Worm (Caenorhabditis elegans) whole organism, young adult: ENCODE data around the gene C16D9.8.

ENCODE experiments used
- B0035.1 ChIP-seq: sonication (generic microtip); optimal IDR thresholded peaks from 2 replicates; lab custom pipeline; 2016; ENCODE audit warnings: missing genetic modification characterization, mild to moderate bottlenecking, missing compliant biosample characterization, missing genotype, missing genetic modification reagents
- B0261.1 ChIP-seq: sonication (generic microtip); optimal IDR thresholded peaks from 2 replicates; lab custom pipeline; 2016; ENCODE audit warnings: mild to moderate bottlenecking, missing genetic modification characterization, moderate library complexity, missing compliant biosample characterization
- D2030.7 ChIP-seq: fragments of 200-800 bp; sonication (Bioruptor generic); IDR thresholded peaks from 2 replicates; pipeline ENCODE4 v1.3.6; 2022; ENCODE audit warnings: missing genetic modification reagents, missing genetic modification characterization, missing compliant biosample characterization
- F22D6.2 ChIP-seq: sonication (generic microtip); optimal IDR thresholded peaks from 2 replicates; lab custom pipeline; 2016; ENCODE audit warnings: mild to moderate bottlenecking, missing genetic modification characterization, missing compliant biosample characterization
- F37B4.10 ChIP-seq: fragments of 200-800 bp; sonication (Bioruptor generic); IDR thresholded peaks from 2 replicates; pipeline ENCODE4 v1.3.6; 2022; ENCODE audit warnings: missing genetic modification characterization, missing compliant biosample characterization
- F39B2.1 ChIP-seq: fragments of 200-800 bp; sonication (Bioruptor generic); IDR thresholded peaks from 2 replicates; pipeline ENCODE4 v1.3.6; 2022; ENCODE audit warnings: missing genetic modification reagents, missing genetic modification characterization, missing compliant biosample characterization
- F57A8.1 ChIP-seq: fragments of 200-800 bp; sonication (Bioruptor generic); optimal IDR thresholded peaks from 2 replicates; lab custom pipeline; 2018; ENCODE audit warnings: mild to moderate bottlenecking, missing genetic modification characterization, moderate library complexity, missing compliant biosample characterization
- K11D2.4 ChIP-seq: fragments of 200-800 bp; sonication (Bioruptor generic); IDR thresholded peaks from 2 replicates; pipeline ENCODE4 v1.3.6; 2022; ENCODE audit warnings: missing genetic modification reagents, missing genetic modification characterization, missing compliant biosample characterization
- T07F8.4 ChIP-seq: sonication (generic microtip); optimal IDR thresholded peaks from 2 replicates; lab custom pipeline; 2016; ENCODE audit warnings: mild to moderate bottlenecking, missing genetic modification characterization, moderate library complexity, missing compliant biosample characterization
- Y53G8AR.9 ChIP-seq: fragments of 200-800 bp; sonication (Bioruptor generic); conservative IDR thresholded peaks from 2 replicates; pipeline ENCODE4 v1.3.6; 2022; ENCODE audit warnings: missing genetic modification reagents, missing genetic modification characterization, missing compliant biosample characterization
- Y56A3A.18 ChIP-seq: fragments of 200-800 bp; sonication (Bioruptor generic); IDR thresholded peaks from 2 replicates; pipeline ENCODE4 v1.3.6; 2022; ENCODE audit warnings: missing genetic modification reagents, missing genetic modification characterization, missing compliant biosample characterization
- Y67H2A.10 ChIP-seq: fragments of 200-800 bp; sonication (Bioruptor generic); conservative IDR thresholded peaks from 2 replicates; pipeline ENCODE4 v1.3.6; 2022; ENCODE audit warnings: missing genetic modification reagents, missing genetic modification characterization, missing compliant biosample characterization
- Y79H2A.3 ChIP-seq: fragments of 200-800 bp; sonication (Bioruptor generic); conservative IDR thresholded peaks from 2 replicates; pipeline ENCODE4 v1.3.6; 2022; ENCODE audit warnings: missing genetic modification reagents, missing genetic modification characterization, missing compliant biosample characterization
- ZK185.1 ChIP-seq: sonication (generic microtip); optimal IDR thresholded peaks from 2 replicates; lab custom pipeline; 2016; ENCODE audit warnings: mild to moderate bottlenecking, missing genetic modification characterization, missing compliant biosample characterization; ENCODE audit not compliant: poor library complexity, severe bottlenecking
- atf-7 ChIP-seq: sonication (generic microtip); optimal IDR thresholded peaks from 2 replicates; lab custom pipeline; 2017; ENCODE audit warnings: mild to moderate bottlenecking, missing genetic modification characterization, missing compliant biosample characterization
- athp-1 ChIP-seq: sonication (generic microtip); optimal IDR thresholded peaks from 2 replicates; lab custom pipeline; 2017; ENCODE audit warnings: mild to moderate bottlenecking, missing genetic modification characterization, missing compliant biosample characterization
- ccch-3 ChIP-seq: fragments of 200-800 bp; sonication (Bioruptor generic); optimal IDR thresholded peaks from 2 replicates; lab custom pipeline; 2018; ENCODE audit warnings: mild to moderate bottlenecking, missing genetic modification characterization, missing compliant biosample characterization
- ceh-40 ChIP-seq: fragments of 200-800 bp; sonication (Bioruptor generic); IDR thresholded peaks from 2 replicates; pipeline ENCODE4 v1.3.6; 2022; ENCODE audit warnings: missing genetic modification characterization, missing compliant biosample characterization
- ceh-58 ChIP-seq: fragments of 200-800 bp; sonication (Bioruptor generic); IDR thresholded peaks from 2 replicates; pipeline ENCODE4 v1.3.6; 2022; ENCODE audit warnings: missing genetic modification characterization, missing compliant biosample characterization
- die-1 ChIP-seq: sonication (generic microtip); optimal IDR thresholded peaks from 2 replicates; lab custom pipeline; 2016; ENCODE audit warnings: missing genotype, mild to moderate bottlenecking, missing genetic modification characterization, missing compliant biosample characterization
- dox-1 ChIP-seq: fragments of 200-800 bp; sonication (Bioruptor generic); IDR thresholded peaks from 2 replicates; pipeline ENCODE4 v1.3.6; 2022; ENCODE audit warnings: missing genetic modification reagents, missing genetic modification characterization, missing compliant biosample characterization
- dpff-1 ChIP-seq: sonication (generic microtip); optimal IDR thresholded peaks from 2 replicates; lab custom pipeline; 2017; ENCODE audit warnings: mild to moderate bottlenecking, missing genetic modification characterization, missing compliant biosample characterization
- dpl-1 ChIP-seq: fragments of 150-350 bp; optimal IDR thresholded peaks from 2 replicates; lab custom pipeline; 2014; ENCODE audit warnings: missing biosample characterization, missing genetic modification reagents, missing genetic modification characterization
- efl-1 ChIP-seq: fragments of 150-350 bp; optimal IDR thresholded peaks from 2 replicates; lab custom pipeline; 2014; ENCODE audit warnings: missing biosample characterization, missing genetic modification reagents, missing genetic modification characterization
- ets-4 ChIP-seq: fragments of 200-800 bp; sonication (Bioruptor generic); optimal IDR thresholded peaks from 2 replicates; lab custom pipeline; 2018; ENCODE audit warnings: mild to moderate bottlenecking, missing genetic modification characterization, missing compliant biosample characterization
- fkh-3 ChIP-seq: sonication (generic microtip); optimal IDR thresholded peaks from 2 replicates; lab custom pipeline; 2016; ENCODE audit warnings: mild to moderate bottlenecking, missing genetic modification characterization, missing compliant biosample characterization
- gei-17 ChIP-seq: fragments of 200-800 bp; sonication (Bioruptor generic); optimal IDR thresholded peaks from 2 replicates; lab custom pipeline; 2018; ENCODE audit warnings: mild to moderate bottlenecking, missing genetic modification characterization, missing compliant biosample characterization
- him-1 ChIP-seq: sonication (generic microtip); optimal IDR thresholded peaks from 2 replicates; lab custom pipeline; 2016; ENCODE audit warnings: missing genotype, missing genetic modification reagents, missing genetic modification characterization, missing compliant biosample characterization
- hmg-1.2 ChIP-seq: fragments of 200-800 bp; sonication (Bioruptor generic); IDR thresholded peaks from 2 replicates; pipeline ENCODE4 v1.3.6; 2022; ENCODE audit warnings: missing genetic modification reagents, missing genetic modification characterization, missing compliant biosample characterization
- lag-1 ChIP-seq: fragments of 200-800 bp; sonication (Bioruptor generic); IDR thresholded peaks from 2 replicates; pipeline ENCODE4 v1.3.6; 2022; ENCODE audit warnings: missing genetic modification reagents, missing genetic modification characterization, missing compliant biosample characterization
- lin-35 ChIP-seq, 3 experiments: fragments of 150-350 bp in 2 of 3; sonication (generic microtip) in 1 of 3; optimal IDR thresholded peaks; 2 replicates each; lab custom pipeline; 2014 to 2018; ENCODE audit warnings: missing biosample characterization in 3 of 3, missing genetic modification characterization in 3 of 3, missing genetic modification reagents in 3 of 3
- lin-40 ChIP-seq: sonication (generic microtip); optimal IDR thresholded peaks from 2 replicates; lab custom pipeline; 2016; ENCODE audit warnings: missing genetic modification characterization, mild to moderate bottlenecking, missing compliant biosample characterization, missing genotype, missing genetic modification reagents
- lin-54 ChIP-seq: fragments of 200-800 bp; sonication (Bioruptor generic); optimal IDR thresholded peaks from 2 replicates; lab custom pipeline; 2018; ENCODE audit warnings: mild to moderate bottlenecking, missing genetic modification characterization, missing compliant biosample characterization
- lir-1 ChIP-seq: fragments of 200-800 bp; sonication (Bioruptor generic); conservative IDR thresholded peaks from 2 replicates; pipeline ENCODE4 v1.3.6; 2022; ENCODE audit warnings: missing genetic modification reagents, missing genetic modification characterization, missing compliant biosample characterization
- madf-3 ChIP-seq: fragments of 200-800 bp; sonication (Bioruptor generic); IDR thresholded peaks from 2 replicates; pipeline ENCODE4 v1.3.6; 2022; ENCODE audit warnings: missing genetic modification reagents, missing genetic modification characterization, missing compliant biosample characterization
- madf-8 ChIP-seq: fragments of 200-800 bp; sonication (Bioruptor generic); conservative IDR thresholded peaks from 2 replicates; pipeline ENCODE4 v1.3.6; 2022; ENCODE audit warnings: missing genetic modification reagents, missing genetic modification characterization, missing compliant biosample characterization
- mcd-1 ChIP-seq: fragments of 200-800 bp; sonication (Bioruptor generic); IDR thresholded peaks from 2 replicates; pipeline ENCODE4 v1.3.6; 2022; ENCODE audit warnings: missing genetic modification reagents, missing genetic modification characterization, missing compliant biosample characterization
- mxl-1 ChIP-seq: sonication (generic microtip); optimal IDR thresholded peaks from 2 replicates; lab custom pipeline; 2016; ENCODE audit warnings: missing genetic modification characterization, missing compliant biosample characterization
- nfyb-1 ChIP-seq: fragments of 200-800 bp; sonication (Bioruptor generic); IDR thresholded peaks from 2 replicates; pipeline ENCODE4 v1.3.6; 2022; ENCODE audit warnings: missing genetic modification reagents, missing genetic modification characterization, missing compliant biosample characterization
- nhr-179 ChIP-seq: sonication (generic microtip); optimal IDR thresholded peaks from 2 replicates; lab custom pipeline; 2016; ENCODE audit warnings: mild to moderate bottlenecking, missing genetic modification characterization, missing compliant biosample characterization
- nhr-27 ChIP-seq: fragments of 200-800 bp; sonication (Bioruptor generic); optimal IDR thresholded peaks from 2 replicates; lab custom pipeline; 2018; ENCODE audit warnings: mild to moderate bottlenecking, missing genetic modification characterization, moderate library complexity, missing compliant biosample characterization
- nhr-80 ChIP-seq: sonication (generic microtip); optimal IDR thresholded peaks from 2 replicates; lab custom pipeline; 2016; ENCODE audit warnings: missing genetic modification characterization, missing compliant biosample characterization
- nhr-90 ChIP-seq: sonication (generic microtip); optimal IDR thresholded peaks from 2 replicates; lab custom pipeline; 2016; ENCODE audit warnings: missing genotype, mild to moderate bottlenecking, missing genetic modification characterization, missing compliant biosample characterization
- repo-1 ChIP-seq: sonication (generic microtip); optimal IDR thresholded peaks from 2 replicates; lab custom pipeline; 2017; ENCODE audit warnings: mild to moderate bottlenecking, missing genetic modification characterization, missing compliant biosample characterization
- rpc-1 ChIP-seq, 2 experiments: fragments of 150-350 bp in 1 of 2; sonication (generic microtip) in 1 of 2; optimal IDR thresholded peaks; 2 replicates each; lab custom pipeline; 2014 to 2018; ENCODE audit warnings: missing biosample characterization in 1 of 2, missing genetic modification characterization in 1 of 2, missing genetic modification reagents in 1 of 2, missing genotype in 1 of 2
- sdz-38 ChIP-seq: sonication (generic microtip); optimal IDR thresholded peaks from 2 replicates; lab custom pipeline; 2016; ENCODE audit warnings: missing genotype, missing genetic modification characterization, missing compliant biosample characterization
- tbx-9 ChIP-seq: sonication (generic microtip); optimal IDR thresholded peaks from 2 replicates; lab custom pipeline; 2016; ENCODE audit warnings: borderline replicate concordance, missing genetic modification characterization, inconsistent platforms, missing compliant biosample characterization
- unc-130 ChIP-seq: sonication (generic microtip); optimal IDR thresholded peaks from 2 replicates; lab custom pipeline; 2016; ENCODE audit warnings: missing genetic modification reagents, missing genetic modification characterization, missing compliant biosample characterization
- ztf-18 ChIP-seq: sonication (generic microtip); optimal IDR thresholded peaks from 2 replicates; lab custom pipeline; 2016; ENCODE audit warnings: missing genotype, mild to moderate bottlenecking, missing genetic modification characterization, missing compliant biosample characterization
- ztf-22 ChIP-seq: fragments of 200-800 bp; sonication (Bioruptor generic); optimal IDR thresholded peaks from 2 replicates; lab custom pipeline; 2018; ENCODE audit warnings: mild to moderate bottlenecking, missing genetic modification characterization, moderate library complexity, missing compliant biosample characterization

Gene C16D9.8

DNA sequence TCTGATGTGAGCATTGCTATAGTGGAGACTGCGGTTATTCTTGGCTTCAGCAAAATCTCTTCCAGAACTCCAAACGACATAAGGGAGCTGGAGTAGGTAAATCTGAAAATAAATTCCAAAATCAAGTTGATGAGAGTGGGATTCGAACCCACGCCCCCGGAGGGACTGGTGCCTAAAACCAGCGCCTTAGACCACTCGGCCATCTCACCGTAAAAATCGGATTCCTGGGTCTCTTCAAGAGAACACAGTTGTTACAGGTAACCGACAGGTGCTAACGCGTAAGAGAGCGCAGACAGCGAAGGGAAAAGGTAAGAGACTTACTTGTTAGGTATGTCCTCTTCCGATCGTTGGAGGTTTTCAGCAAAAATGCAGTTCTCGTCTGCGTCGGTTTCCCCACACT, 28.0 kb downstream of the C16D9.8 start (continued):
- TF ChIP-seq fkh-3 = no peak
- TF ChIP-seq nhr-90 (tag; lab: Kevin White, UChicago) = peak; percentile 66
- peak; percentile 43 for TF ChIP-seq ztf-18 (tag; lab: Kevin White, UChicago)
- no peak for TF ChIP-seq lag-1 (GFP tag; lab: Robert Waterston, UW)
- TF ChIP-seq ccch-3 = no peak
- TF ChIP-seq repo-1 (tag; lab: Kevin White, UChicago) = no peak
- TF ChIP-seq athp-1 (tag; lab: Kevin White, UChicago) = no peak
- no peak for TF ChIP-seq ceh-58 (GFP tag; lab: Robert Waterston, UW)
- TF ChIP-seq ceh-40 (GFP tag; lab: Robert Waterston, UW) = peak; percentile 58; the same call in 1 of the 2 replicates
- no peak for TF ChIP-seq Y79H2A.3 (GFP tag; lab: Robert Waterston, UW)
- TF ChIP-seq sdz-38 (tag; lab: Kevin White, UChicago) = no peak
- TF ChIP-seq nhr-179 = no peak
- TF ChIP-seq rpc-1 (optimal IDR thresholded peaks at IDR 0.05; lab: Kevin White, UChicago) = peak; percentile 67
- peak; percentile 74 for TF ChIP-seq rpc-1 (tag; optimal IDR thresholded peaks at IDR 0.05; lab: Kevin White, UChicago)
- TF ChIP-seq hmg-1.2 = peak; percentile 71
- no peak for TF ChIP-seq nhr-27 (tag; lab: Kevin White, UChicago)
- peak; percentile 63 for TF ChIP-seq die-1 (tag; lab: Kevin White, UChicago)
- no peak for TF ChIP-seq atf-7
- no peak for TF ChIP-seq lin-40 (tag; lab: Kevin White, UChicago)
- no peak for TF ChIP-seq ztf-22
- no peak for TF ChIP-seq efl-1
- TF ChIP-seq Y53G8AR.9 (GFP tag; lab: Robert Waterston, UW) = no peak
- TF ChIP-seq lin-35 (GFP tag; optimal IDR thresholded peaks at IDR 0.05; lab: Kevin White, UChicago) = no peak
- no peak for TF ChIP-seq B0035.1
- no peak for TF ChIP-seq mcd-1 (GFP tag; lab: Robert Waterston, UW)
- TF ChIP-seq dox-1 (GFP tag; lab: Robert Waterston, UW) = no peak; the same call in 1 of the 2 replicates
- no peak for TF ChIP-seq mxl-1 (tag; lab: Kevin White, UChicago)
- peak; percentile 76 for TF ChIP-seq him-1 (tag; lab: Kevin White, UChicago)
- TF ChIP-seq nfyb-1 (GFP tag; lab: Robert Waterston, UW) = peak; percentile 72; the same call in 1 of the 2 replicates
- TF ChIP-seq K11D2.4 (GFP tag; lab: Robert Waterston, UW) = no peak
- TF ChIP-seq D2030.7 (GFP tag; lab: Robert Waterston, UW) = peak; percentile 54
- TF ChIP-seq Y56A3A.18 (GFP tag; lab: Robert Waterston, UW) = 0 out of 2 replicates have a peak, but pooled peaks have one; percentile 36
- TF ChIP-seq gei-17 = no peak
- peak; percentile 4 for TF ChIP-seq ZK185.1 (tag; lab: Kevin White, UChicago)
- no peak for TF ChIP-seq tbx-9 (tag; lab: Kevin White, UChicago)
- peak; percentile 36 for TF ChIP-seq nhr-80 (tag; lab: Kevin White, UChicago)
- no peak for TF ChIP-seq lir-1 (GFP tag; lab: Robert Waterston, UW)
- no peak for TF ChIP-seq F22D6.2
- TF ChIP-seq madf-8 = no peak
- no peak for TF ChIP-seq dpl-1 (GFP tag; lab: Kevin White, UChicago)
- no peak for TF ChIP-seq F37B4.10
- no peak for TF ChIP-seq F57A8.1 (GFP tag; lab: Kevin White, UChicago)
- no peak for TF ChIP-seq F39B2.1 (GFP tag; lab: Robert Waterston, UW)
- no peak for TF ChIP-seq ets-4
- TF ChIP-seq T07F8.4 (tag; lab: Kevin White, UChicago) = peak; percentile 10
- TF ChIP-seq Y67H2A.10 (GFP tag; lab: Robert Waterston, UW) = no peak
- peak; percentile 77 for TF ChIP-seq B0261.1 (tag; lab: Kevin White, UChicago)
- TF ChIP-seq lin-54 = no peak
- no peak for TF ChIP-seq dpff-1
- TF ChIP-seq madf-3 = 0 out of 2 replicates have a peak, but pooled peaks have one; percentile 20
- TF ChIP-seq unc-130 (GFP tag; lab: Kevin White, UChicago) = no peak
